Fruit fly (Drosophila melanogaster): Measurements from ENCODE around the gene CG15022.

dm6 chr3L:4490702-4491243 is 30.7 kb upstream of the CG15022 start, which contains the start of gene CG13722:
- TF ChIP-seq CG12768 (GFP tag; optimal IDR thresholded peaks at IDR 0.05), result no peak
- no peak for TF ChIP-seq CG1620 (GFP tag; optimal IDR thresholded peaks at IDR 0.05)
- no peak for TF ChIP-seq kay (GFP tag; ENCODE audit: borderline replicate concordance)
- no peak for TF ChIP-seq CG5204 (GFP tag; optimal IDR thresholded peaks at IDR 0.05)

All from whole organism, adult.